Fruit fly (Drosophila melanogaster): ENCODE data around the gene CG9953.

The CG9953 gene

DNA sequence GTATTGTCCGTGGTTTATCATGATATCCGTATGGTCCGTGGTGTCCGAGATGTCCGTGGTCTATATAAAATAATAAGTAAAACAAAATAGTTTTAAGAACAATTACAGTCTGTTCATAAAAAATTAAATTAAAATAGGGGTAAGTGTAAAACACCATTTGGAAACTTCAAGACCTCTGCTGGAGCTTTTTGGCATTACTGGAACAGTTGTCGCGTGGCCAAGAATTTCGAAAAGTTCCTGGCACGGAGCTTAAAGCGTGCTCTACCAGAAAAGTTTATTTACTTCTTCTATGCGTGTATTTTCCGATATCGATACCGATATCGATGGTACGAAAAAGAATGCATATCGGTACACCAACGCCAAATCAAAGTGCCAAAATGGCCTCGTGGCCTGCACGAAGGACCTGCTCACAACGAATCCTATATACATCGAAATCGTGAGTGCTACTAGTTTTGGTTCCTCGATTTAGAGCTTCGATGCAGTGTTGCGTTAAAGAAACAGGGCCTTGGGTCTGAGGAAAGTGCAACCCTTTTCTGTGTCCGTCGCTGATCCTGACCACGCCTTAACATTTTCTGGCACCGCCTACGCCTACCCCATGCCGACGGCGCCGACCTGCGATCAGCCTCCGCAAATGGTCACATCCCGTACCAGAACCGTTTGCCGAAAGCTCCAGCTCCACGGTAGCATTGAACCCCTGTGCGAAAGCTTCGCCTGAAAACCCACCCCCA is 27.2 kb upstream of the CG9953 start (continued):
- TF ChIP-seq tna (GFP tag; IDR thresholded peaks at IDR 0.05; ENCODE audit: partially characterized antibody) (0 out of 2 replicates have a peak, but pooled peaks have one; percentile 43), CG12236 (GFP tag; optimal IDR thresholded peaks at IDR 0.05) (no peak), CG14050 (GFP tag; IDR thresholded peaks at IDR 0.05) (no peak), CG9932 (GFP tag; IDR thresholded peaks at IDR 0.05) (no peak), CG10267 (tag; optimal IDR thresholded peaks at IDR 0.05) (no peak), gt (GFP tag; IDR thresholded peaks at IDR 0.05) (no peak), CG9609 (GFP tag; optimal IDR thresholded peaks at IDR 0.05) (no peak), Optix (GFP tag; IDR thresholded peaks at IDR 0.05) (no peak), Sry-δ (GFP tag; optimal IDR thresholded peaks at IDR 0.05) (peak; percentile 7), gce (GFP tag; IDR thresholded peaks at IDR 0.05) (no peak), D (optimal IDR thresholded peaks at IDR 0.05) (no peak), D (GFP tag; optimal IDR thresholded peaks at IDR 0.05) (no peak), Hmr (GFP tag; optimal IDR thresholded peaks at IDR 0.05) (peak; percentile 37), crc (GFP tag; optimal IDR thresholded peaks at IDR 0.05) (no peak), Bgb (GFP tag; IDR thresholded peaks at IDR 0.05; ENCODE audit: partially characterized antibody) (peak; percentile 44; the same call in 1 of the 2 replicates), HLH4C (GFP tag; IDR thresholded peaks at IDR 0.05; ENCODE audit: partially characterized antibody) (peak; percentile 66)

dm6 chr3L:6942831-6943114 is 26.7 kb upstream of the CG9953 start, which contains the start of gene tow:
Gene tow (plus strand): TSS chr3L:6942856.
- TF ChIP-seq ewg (GFP tag; optimal IDR thresholded peaks at IDR 0.05) (peak; percentile 11), nerfin-1 (tag; optimal IDR thresholded peaks at IDR 0.05) (peak; percentile 95), CG6175 (GFP tag; IDR thresholded peaks at IDR 0.05) (0 out of 3 replicates have a peak, but pooled peaks have one; percentile 21), Lhr (GFP tag; optimal IDR thresholded peaks at IDR 0.05) (no peak), CG6689 (GFP tag; IDR thresholded peaks at IDR 0.05) (0 out of 2 replicates have a peak, but pooled peaks have one; percentile 20), rib (GFP tag; IDR thresholded peaks at IDR 0.05) (peak; percentile 40; the same call in 1 of the 2 replicates), vfl (GFP tag; optimal IDR thresholded peaks at IDR 0.05) (no peak), chinmo (GFP tag; IDR thresholded peaks at IDR 0.05; ENCODE audit: partially characterized antibody) (peak; percentile 69; the same call in 1 of the 4 replicates), HHEX (GFP tag; optimal IDR thresholded peaks at IDR 0.05) (no peak), sd (tag; optimal IDR thresholded peaks at IDR 0.05) (peak; percentile 76), vnd (GFP tag; IDR thresholded peaks at IDR 0.05; ENCODE audit: partially characterized antibody) (0 out of 3 replicates have a peak, but pooled peaks have one; percentile 7), ato (GFP tag; IDR thresholded peaks at IDR 0.05; ENCODE audit: partially characterized antibody) (no peak), Mes4 (GFP tag; optimal IDR thresholded peaks at IDR 0.05) (no peak), H15 (GFP tag; IDR thresholded peaks at IDR 0.05) (no peak), CG11085 (GFP tag; IDR thresholded peaks at IDR 0.05) (no peak), ci (GFP tag; IDR thresholded peaks at IDR 0.05) (peak; percentile 41; the same call in 1 of the 3 replicates), stwl (tag; optimal IDR thresholded peaks at IDR 0.05) (no peak), Taf1 (GFP tag; IDR thresholded peaks at IDR 0.05) (no peak), sens (GFP tag) (peak; percentile 37), so (GFP tag; IDR thresholded peaks at IDR 0.05) (no peak), CG3995 (GFP tag; optimal IDR thresholded peaks at IDR 0.05) (no peak), CG3065 (GFP tag; optimal IDR thresholded peaks at IDR 0.05) (no peak), Trl (optimal IDR thresholded peaks at IDR 0.05) (peak in 1 of 2 experiments; percentile 17), Trl (GFP tag; optimal IDR thresholded peaks at IDR 0.05) (no peak), CG3163 (GFP tag; optimal IDR thresholded peaks at IDR 0.05) (peak; percentile 13)

All from whole organism, embryonic.